Fruit fly (Drosophila melanogaster) whole organism, embryonic: ENCODE results near the gene Cul6.

Experiments
- Ada2b ChIP-seq: fragments of 200-800 bp; sonication (Bioruptor generic); IDR thresholded peaks from 2 replicates; pipeline ENCODE4 v1.3.6; 2022; ENCODE audit warnings: missing biosample characterization, missing genetic modification characterization
- CG14710 ChIP-seq: fragments of 200-800 bp; sonication (Bioruptor generic); optimal IDR thresholded peaks from 3 replicates; lab custom pipeline; 2019; ENCODE audit warnings: missing biosample characterization, mild to moderate bottlenecking, missing genetic modification characterization, moderate library complexity
- CG15073 ChIP-seq: fragments of 200-800 bp; sonication (Bioruptor generic); optimal IDR thresholded peaks from 2 replicates; lab custom pipeline; 2016; ENCODE audit warnings: missing biosample characterization, missing genetic modification characterization
- CG15269 ChIP-seq: fragments of 200-800 bp; sonication (Bioruptor generic); optimal IDR thresholded peaks from 2 replicates; lab custom pipeline; 2018; ENCODE audit warnings: missing biosample characterization, mild to moderate bottlenecking, missing genetic modification characterization, moderate library complexity
- CG15601 ChIP-seq: fragments of 200-800 bp; sonication (Bioruptor generic); optimal IDR thresholded peaks from 3 replicates; lab custom pipeline; 2019; ENCODE audit warnings: missing biosample characterization, mild to moderate bottlenecking, missing genetic modification characterization, moderate library complexity
- CG34422 ChIP-seq: fragments of 200-800 bp; sonication (Bioruptor generic); IDR thresholded peaks from 3 replicates; pipeline ENCODE4 v1.3.6; 2022; ENCODE audit warnings: missing biosample characterization, missing genetic modification characterization
- CG5180 ChIP-seq: fragments of 200-800 bp; sonication (Bioruptor generic); optimal IDR thresholded peaks from 3 replicates; lab custom pipeline; 2017; ENCODE audit warnings: missing biosample characterization, missing genetic modification characterization, mild to moderate bottlenecking, moderate library complexity, missing genetic modification reagents
- CG6654 ChIP-seq: fragments of 200-800 bp; sonication (Bioruptor generic); optimal IDR thresholded peaks from 2 replicates; lab custom pipeline; 2017; ENCODE audit warnings: missing biosample characterization, mild to moderate bottlenecking, missing genetic modification characterization
- CG7372 ChIP-seq: fragments of 200-800 bp; sonication (Bioruptor generic); IDR thresholded peaks from 2 replicates; pipeline ENCODE4 v1.3.6; 2022; ENCODE audit warnings: missing biosample characterization, missing genetic modification characterization
- CG7556 ChIP-seq: fragments of 200-800 bp; sonication (Bioruptor generic); optimal IDR thresholded peaks from 2 replicates; lab custom pipeline; 2017; ENCODE audit warnings: missing biosample characterization, mild to moderate bottlenecking, missing genetic modification characterization
- CG7839 ChIP-seq: fragments of 200-800 bp; sonication (Bioruptor generic); optimal IDR thresholded peaks from 3 replicates; lab custom pipeline; 2018; ENCODE audit warnings: missing biosample characterization, mild to moderate bottlenecking, missing genetic modification characterization, moderate library complexity
- CG9609 ChIP-seq: fragments of 200-800 bp; sonication (Bioruptor generic); optimal IDR thresholded peaks from 3 replicates; lab custom pipeline; 2016; ENCODE audit warnings: missing biosample characterization, missing genetic modification characterization
- CoRest ChIP-seq: fragments of 200-800 bp; sonication (Bioruptor generic); optimal IDR thresholded peaks from 3 replicates; lab custom pipeline; 2018; ENCODE audit warnings: missing biosample characterization, mild to moderate bottlenecking, missing genetic modification characterization, moderate library complexity
- Dbx ChIP-seq: fragments of 200-800 bp; sonication (Bioruptor generic); IDR thresholded peaks from 3 replicates; pipeline ENCODE4 v1.3.6; 2022; ENCODE audit warnings: missing biosample characterization, missing genetic modification characterization
- E2f1 ChIP-seq: fragments of 200-800 bp; sonication (Bioruptor generic); IDR thresholded peaks from 2 replicates; pipeline ENCODE4 v1.3.6; 2022; ENCODE audit warnings: missing biosample characterization, missing genetic modification characterization
- ERR ChIP-seq: fragments of 200-800 bp; sonication (Bioruptor generic); optimal IDR thresholded peaks from 2 replicates; lab custom pipeline; 2016; ENCODE audit warnings: missing biosample characterization, missing genetic modification characterization
- Gug ChIP-seq: fragments of 200-800 bp; sonication (Bioruptor generic); IDR thresholded peaks from 4 replicates; pipeline ENCODE4 v1.3.6; 2022; ENCODE audit warnings: missing biosample characterization, missing genetic modification characterization
- Myb ChIP-seq: fragments of 200-800 bp; sonication (Bioruptor generic); optimal IDR thresholded peaks from 2 replicates; lab custom pipeline; 2016; ENCODE audit warnings: missing biosample characterization, missing genetic modification characterization
- NC2α ChIP-seq: fragments of 200-800 bp; sonication (Bioruptor generic); optimal IDR thresholded peaks from 2 replicates; lab custom pipeline; 2016; ENCODE audit warnings: missing biosample characterization, missing genetic modification characterization
- Opbp ChIP-seq: fragments of 200-800 bp; sonication (Bioruptor generic); IDR thresholded peaks from 3 replicates; pipeline ENCODE4 v1.3.6; 2022; ENCODE audit warnings: missing biosample characterization, missing genetic modification characterization; ENCODE audit not compliant: partially characterized antibody
- PHDP ChIP-seq: fragments of 200-800 bp; sonication (Bioruptor generic); optimal IDR thresholded peaks from 3 replicates; lab custom pipeline; 2018; ENCODE audit warnings: missing biosample characterization, mild to moderate bottlenecking, missing genetic modification characterization, moderate library complexity
- Ptx1 ChIP-seq: fragments of 200-800 bp; sonication (Bioruptor generic); IDR thresholded peaks from 2 replicates; pipeline ENCODE4 v1.3.6; 2022; ENCODE audit warnings: missing biosample characterization, missing genetic modification characterization
- Rfx ChIP-seq: fragments of 200-800 bp; sonication (Bioruptor generic); IDR thresholded peaks from 2 replicates; pipeline ENCODE4 v1.3.6; 2022; ENCODE audit warnings: missing biosample characterization, missing genetic modification characterization
- ac ChIP-seq: fragments of 200-800 bp; sonication (Bioruptor generic); optimal IDR thresholded peaks from 3 replicates; lab custom pipeline; 2017; ENCODE audit warnings: missing biosample characterization, mild to moderate bottlenecking, missing genetic modification characterization
- al ChIP-seq: fragments of 200-800 bp; sonication (Bioruptor generic); IDR thresholded peaks from 2 replicates; pipeline ENCODE4 v1.3.6; 2022; ENCODE audit warnings: missing biosample characterization, missing genetic modification characterization
- bowl ChIP-seq: fragments of 200-800 bp; sonication (Bioruptor generic); IDR thresholded peaks from 2 replicates; pipeline ENCODE4 v1.3.6; 2022; ENCODE audit warnings: missing biosample characterization, missing genetic modification characterization
- caup ChIP-seq: fragments of 200-800 bp; sonication (Bioruptor generic); optimal IDR thresholded peaks from 3 replicates; lab custom pipeline; 2017; ENCODE audit warnings: missing biosample characterization, mild to moderate bottlenecking, missing genetic modification characterization, moderate library complexity; ENCODE audit not compliant: severe bottlenecking
- cg ChIP-seq: fragments of 200-800 bp; sonication (Bioruptor generic); optimal IDR thresholded peaks from 3 replicates; lab custom pipeline; 2019; ENCODE audit warnings: missing biosample characterization, mild to moderate bottlenecking, missing genetic modification characterization, moderate library complexity
- corto ChIP-seq: fragments of 200-800 bp; sonication (Bioruptor generic); optimal IDR thresholded peaks from 2 replicates; lab custom pipeline; 2016; ENCODE audit warnings: missing biosample characterization, mild to moderate bottlenecking, missing genetic modification characterization, moderate library complexity
- dmrt99B ChIP-seq: fragments of 200-800 bp; sonication (Bioruptor generic); optimal IDR thresholded peaks from 2 replicates; lab custom pipeline; 2018; ENCODE audit warnings: missing biosample characterization, mild to moderate bottlenecking, missing genetic modification characterization, moderate library complexity
- dpn ChIP-seq, 2 experiments: fragments of 200-800 bp; sonication (Bioruptor generic); optimal IDR thresholded peaks; 3 replicates each; lab custom pipeline; 2016; ENCODE audit warnings: missing biosample characterization in 2 of 2, missing genetic modification characterization in 2 of 2
- en ChIP-seq: fragments of 200-800 bp; sonication (Bioruptor generic); optimal IDR thresholded peaks from 2 replicates; lab custom pipeline; 2016; ENCODE audit warnings: missing biosample characterization, missing genetic modification characterization
- gcm2 ChIP-seq: fragments of 200-800 bp; sonication (Bioruptor generic); optimal IDR thresholded peaks from 2 replicates; lab custom pipeline; 2016; ENCODE audit warnings: missing biosample characterization, missing genetic modification characterization
- gem ChIP-seq: fragments of 200-800 bp; sonication (Bioruptor generic); optimal IDR thresholded peaks from 2 replicates; lab custom pipeline; 2019; ENCODE audit warnings: missing biosample characterization, mild to moderate bottlenecking, missing genetic modification characterization, moderate library complexity
- grau ChIP-seq: fragments of 200-800 bp; optimal IDR thresholded peaks from 3 replicates; lab custom pipeline; 2019; ENCODE audit warnings: missing biosample characterization, mild to moderate bottlenecking, missing genetic modification characterization, moderate library complexity
- hkb ChIP-seq, 2 experiments: fragments of 200-800 bp in 1 of 2; fragments of >200 bp in 1 of 2; sonication (Bioruptor generic) in 1 of 2; IDR thresholded peaks in 1 of 2; optimal IDR thresholded peaks in 1 of 2; 2 replicates each; pipeline versions ENCODE4 v1.3.6 to Lab custom; 2017 to 2022; ENCODE audit warnings: missing biosample characterization in 1 of 2, missing genetic modification characterization in 1 of 2
- hth ChIP-seq: fragments of >200 bp; optimal IDR thresholded peaks from 2 replicates; lab custom pipeline; 2017; ENCODE audit warnings: inconsistent platforms
- insv ChIP-seq, 2 experiments: fragments of 200-800 bp; sonication (Bioruptor generic); optimal IDR thresholded peaks; 3 replicates each; lab custom pipeline; 2016 to 2018; ENCODE audit warnings: missing biosample characterization in 2 of 2, missing genetic modification characterization in 2 of 2
- jumu ChIP-seq: fragments of 200-800 bp; sonication (Bioruptor generic); optimal IDR thresholded peaks from 3 replicates; lab custom pipeline; 2016; ENCODE audit warnings: missing biosample characterization, missing genetic modification characterization
- lbe ChIP-seq: fragments of 200-800 bp; sonication (Bioruptor generic); optimal IDR thresholded peaks from 2 replicates; lab custom pipeline; 2016; ENCODE audit warnings: missing biosample characterization, mild to moderate bottlenecking, missing genetic modification characterization
- lmd ChIP-seq: fragments of 200-800 bp; sonication (Bioruptor generic); IDR thresholded peaks from 2 replicates; pipeline ENCODE4 v1.3.6; 2022; ENCODE audit warnings: missing biosample characterization, missing genetic modification characterization
- mam ChIP-seq: fragments of 200-800 bp; sonication (Bioruptor generic); optimal IDR thresholded peaks from 3 replicates; lab custom pipeline; 2016; ENCODE audit warnings: missing biosample characterization, missing genetic modification characterization
- org-1 ChIP-seq: fragments of 200-800 bp; sonication (Bioruptor generic); optimal IDR thresholded peaks from 2 replicates; lab custom pipeline; 2017; ENCODE audit warnings: missing biosample characterization, missing genetic modification characterization
- psq ChIP-seq: fragments of 200-800 bp; sonication (Bioruptor generic); optimal IDR thresholded peaks from 2 replicates; lab custom pipeline; 2017; ENCODE audit warnings: missing biosample characterization, missing genetic modification characterization
- ranshi ChIP-seq: fragments of 200-800 bp; sonication (Bioruptor generic); IDR thresholded peaks from 2 replicates; pipeline ENCODE4 v1.3.6; 2022; ENCODE audit warnings: missing biosample characterization, missing genetic modification characterization
- row ChIP-seq: fragments of 200-800 bp; sonication (Bioruptor generic); IDR thresholded peaks from 3 replicates; pipeline ENCODE4 v1.3.6; 2022; ENCODE audit warnings: missing biosample characterization, missing genetic modification characterization
- sd ChIP-seq: fragments of 200-800 bp; sonication (Bioruptor generic); optimal IDR thresholded peaks from 3 replicates; lab custom pipeline; 2018; ENCODE audit warnings: missing biosample characterization, mild to moderate bottlenecking, missing genetic modification characterization, moderate library complexity
- sob ChIP-seq: fragments of 200-800 bp; sonication (Bioruptor generic); IDR thresholded peaks from 2 replicates; pipeline ENCODE4 v1.3.6; 2022; ENCODE audit warnings: missing biosample characterization, missing genetic modification characterization
- unpg ChIP-seq: fragments of 200-800 bp; sonication (Bioruptor generic); optimal IDR thresholded peaks from 3 replicates; lab custom pipeline; 2018; ENCODE audit warnings: missing biosample characterization, mild to moderate bottlenecking, missing genetic modification characterization, moderate library complexity
- zfh2 ChIP-seq: fragments of 200-800 bp; sonication (Bioruptor generic); optimal IDR thresholded peaks from 2 replicates; lab custom pipeline; 2016; ENCODE audit warnings: missing biosample characterization, missing genetic modification characterization

Gene Cul6

DNA sequence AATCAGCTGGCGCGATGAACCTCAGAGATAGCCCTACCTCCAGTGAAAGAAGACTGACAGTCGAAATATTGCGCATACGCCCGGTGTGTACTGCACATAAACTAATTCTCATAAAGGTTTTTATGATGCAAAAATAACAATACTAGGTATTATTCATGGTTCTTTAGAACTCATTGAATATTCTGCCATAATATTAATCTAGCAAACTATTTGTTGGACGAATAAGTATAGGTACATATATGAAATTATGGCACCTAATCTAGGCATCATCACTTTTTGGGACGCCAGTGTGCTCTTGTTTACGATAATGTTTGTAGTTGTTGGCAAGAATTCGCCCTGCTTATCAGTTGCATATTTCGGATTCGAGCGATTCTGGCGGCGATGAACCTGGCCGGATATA, 10.2 kb upstream of the Cul6 start (continued):
- peak; percentile 62 for TF ChIP-seq Ptx1 (GFP tag; lab: Robert Waterston, UW)
- TF ChIP-seq jumu (GFP tag; lab: Kevin White, UChicago): peak; percentile 7
- TF ChIP-seq unpg (GFP tag; lab: Kevin White, UChicago): peak; percentile 23
- no peak for TF ChIP-seq cg (GFP tag; lab: Kevin White, UChicago)
- TF ChIP-seq E2f1: peak; percentile 35; the same call in 1 of the 2 replicates
- TF ChIP-seq CG7839 (tag; lab: Kevin White, UChicago): peak; percentile 37
- no peak for TF ChIP-seq NC2α (GFP tag; lab: Kevin White, UChicago)
- TF ChIP-seq CG9609: no peak
- 0 out of 2 replicates have a peak, but pooled peaks have one; percentile 7 for TF ChIP-seq ranshi (GFP tag; lab: Robert Waterston, UW)
- TF ChIP-seq sob (GFP tag; lab: Robert Waterston, UW): no peak
- TF ChIP-seq caup (GFP tag; lab: Kevin White, UChicago): peak; percentile 28
- peak; percentile 56; the same call in 1 of the 3 replicates for TF ChIP-seq CG34422 (GFP tag; lab: Robert Waterston, UW)
- TF ChIP-seq row (GFP tag; lab: Robert Waterston, UW): peak; percentile 27; the same call in 1 of the 3 replicates
- peak; percentile 22; the same call in 1 of the 3 replicates for TF ChIP-seq Dbx
- peak; percentile 45 for TF ChIP-seq lbe (GFP tag; lab: Kevin White, UChicago)
- TF ChIP-seq PHDP (tag; lab: Kevin White, UChicago): peak; percentile 7
- peak; percentile 4 for TF ChIP-seq org-1 (GFP tag; lab: Kevin White, UChicago)
- TF ChIP-seq hth (lab: Kevin White, UChicago): no peak
- peak; percentile 97 for TF ChIP-seq sd (tag; lab: Kevin White, UChicago)
- TF ChIP-seq ac (GFP tag; lab: Kevin White, UChicago): no peak
- TF ChIP-seq dpn (GFP tag; optimal IDR thresholded peaks at IDR 0.05; lab: Kevin White, UChicago): peak; percentile 25 to 31
- TF ChIP-seq al (GFP tag; lab: Robert Waterston, UW): no peak
- TF ChIP-seq CG14710 (tag; lab: Kevin White, UChicago): no peak
- peak; percentile 22 for TF ChIP-seq zfh2 (GFP tag; lab: Kevin White, UChicago)
- TF ChIP-seq CG6654: no peak
- TF ChIP-seq gcm2 (GFP tag; lab: Kevin White, UChicago): peak; percentile 37
- peak; percentile 29; the same call in 1 of the 2 replicates for TF ChIP-seq Ada2b (GFP tag; lab: Robert Waterston, UW)
- TF ChIP-seq gem (tag; lab: Kevin White, UChicago): peak; percentile 34
- no peak for TF ChIP-seq Opbp
- TF ChIP-seq mam: peak; percentile 42
- TF ChIP-seq CG15073 (GFP tag; lab: Kevin White, UChicago): peak; percentile 97
- peak; percentile 34 for TF ChIP-seq grau (tag; lab: Kevin White, UChicago)
- TF ChIP-seq CG5180 (GFP tag; lab: Kevin White, UChicago): peak; percentile 14
- TF ChIP-seq hkb (optimal IDR thresholded peaks at IDR 0.05; lab: Kevin White, UChicago): no peak
- peak; percentile 34; the same call in 1 of the 2 replicates for TF ChIP-seq hkb (GFP tag; IDR thresholded peaks at IDR 0.05; lab: Robert Waterston, UW)
- TF ChIP-seq CG7556 (GFP tag; lab: Kevin White, UChicago): peak; percentile 3
- peak; percentile 52 for TF ChIP-seq CG15601 (tag; lab: Kevin White, UChicago)
- no peak for TF ChIP-seq Gug (GFP tag; lab: Robert Waterston, UW)
- TF ChIP-seq Rfx (GFP tag; lab: Robert Waterston, UW): peak; percentile 40; the same call in 1 of the 2 replicates
- 0 out of 2 replicates have a peak, but pooled peaks have one; percentile 4 for TF ChIP-seq bowl (GFP tag; lab: Robert Waterston, UW)
- TF ChIP-seq CG15269: peak; percentile 53
- TF ChIP-seq Myb (GFP tag; lab: Kevin White, UChicago): peak; percentile 18
- TF ChIP-seq CG7372: peak; percentile 82
- TF ChIP-seq ERR (GFP tag; lab: Kevin White, UChicago): no peak
- TF ChIP-seq insv (GFP tag; optimal IDR thresholded peaks at IDR 0.05; lab: Kevin White, UChicago): no peak
- peak; percentile 46 for TF ChIP-seq dmrt99B (tag; lab: Kevin White, UChicago)
- TF ChIP-seq corto: no peak
- TF ChIP-seq CoRest: peak; percentile 11
- TF ChIP-seq en: peak; percentile 26
- no peak for TF ChIP-seq psq (GFP tag; lab: Kevin White, UChicago)
- TF ChIP-seq lmd (GFP tag; lab: Robert Waterston, UW): peak; percentile 22; the same call in 1 of the 2 replicates
